Fruit fly (Drosophila melanogaster): ENCODE data around the gene Epg5.

Gene Epg5

DNA sequence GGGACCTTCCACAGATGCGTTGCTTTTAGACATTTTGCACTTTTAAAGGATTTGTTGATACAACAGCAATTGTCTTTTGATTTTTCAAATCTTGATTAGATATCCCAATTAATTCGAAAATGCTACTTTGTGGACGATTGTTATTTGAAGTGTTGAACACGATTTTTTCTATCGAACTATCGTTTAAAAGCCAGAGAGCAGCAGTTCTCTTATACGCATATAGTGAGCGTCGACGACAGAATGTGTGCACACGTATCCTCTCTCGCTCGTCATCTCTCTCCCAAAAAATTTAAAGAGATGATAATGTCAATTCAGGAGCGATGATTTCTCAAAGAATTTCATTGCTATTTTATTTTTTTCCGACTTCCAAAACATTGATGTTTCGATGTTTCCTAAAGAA is 36.2 kb downstream of the Epg5 start, which contains the start of gene CG34283:
Gene CG34283, minus strand, starts transcription at position 101 of the 400 bp plus-strand sequence.
- TF ChIP-seq fkh (GFP tag; optimal IDR thresholded peaks at IDR 0.05) (no peak), CG1621 (tag; optimal IDR thresholded peaks at IDR 0.05) (no peak), Eip78C (GFP tag) (no peak), dsx (GFP tag; optimal IDR thresholded peaks at IDR 0.05; ENCODE audit: poor library complexity, severe bottlenecking) (no peak), CG11762 (GFP tag; optimal IDR thresholded peaks at IDR 0.05; ENCODE audit: insufficient read depth) (no peak), Lpt (GFP tag; optimal IDR thresholded peaks at IDR 0.05) (no peak), Hr38 (GFP tag; optimal IDR thresholded peaks at IDR 0.05) (no peak), Met (GFP tag; optimal IDR thresholded peaks at IDR 0.05) (no peak), Ets21C (GFP tag; optimal IDR thresholded peaks at IDR 0.05) (no peak), Eip93F (GFP tag; optimal IDR thresholded peaks at IDR 0.05) (no peak), salr (GFP tag; optimal IDR thresholded peaks at IDR 0.05) (no peak), achi (GFP tag; optimal IDR thresholded peaks at IDR 0.05) (no peak), CG6808 (GFP tag; optimal IDR thresholded peaks at IDR 0.05) (no peak), CG11294 (GFP tag; IDR thresholded peaks at IDR 0.05) (no peak), CG6792 (GFP tag; optimal IDR thresholded peaks at IDR 0.05) (no peak), topi (GFP tag; optimal IDR thresholded peaks at IDR 0.05) (no peak), CG11902 (GFP tag; optimal IDR thresholded peaks at IDR 0.05) (no peak), spab (GFP tag; optimal IDR thresholded peaks at IDR 0.05) (no peak)

DNA sequence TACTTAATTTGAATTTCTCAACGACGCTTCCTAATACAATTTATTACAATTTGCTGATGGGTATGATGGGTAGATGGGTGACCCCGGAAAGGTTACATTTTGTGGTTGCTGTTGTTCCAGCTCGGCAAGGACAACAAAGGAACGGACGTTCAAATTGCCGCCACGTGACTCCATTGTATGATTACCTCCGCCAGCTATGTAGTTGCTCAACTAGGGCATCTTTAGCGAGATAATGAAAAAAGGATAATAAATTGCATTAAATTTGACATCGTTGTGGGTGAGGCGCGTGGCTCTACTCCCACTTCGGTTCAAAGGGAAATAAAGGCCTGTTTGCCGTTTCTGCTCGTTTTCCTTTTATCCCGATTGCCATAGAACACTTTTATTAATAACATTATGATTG is 37.3 kb downstream of the Epg5 start:
- no peak for TF ChIP-seq dac (GFP tag; optimal IDR thresholded peaks at IDR 0.05)
- TF ChIP-seq CG31627 (GFP tag; optimal IDR thresholded peaks at IDR 0.05), result no peak
- TF ChIP-seq fd59A (GFP tag; optimal IDR thresholded peaks at IDR 0.05), result no peak
- TF ChIP-seq Hr39 (GFP tag; optimal IDR thresholded peaks at IDR 0.05), result no peak
- no peak for TF ChIP-seq Eip93F (GFP tag; optimal IDR thresholded peaks at IDR 0.05)
- TF ChIP-seq CG32006 (GFP tag; optimal IDR thresholded peaks at IDR 0.05), result no peak
- TF ChIP-seq salr (GFP tag; optimal IDR thresholded peaks at IDR 0.05), result no peak
- no peak for TF ChIP-seq CG10669 (GFP tag; optimal IDR thresholded peaks at IDR 0.05)
- no peak for TF ChIP-seq Smox (GFP tag; optimal IDR thresholded peaks at IDR 0.05)
- TF ChIP-seq CG34406 (GFP tag; optimal IDR thresholded peaks at IDR 0.05), result no peak
- TF ChIP-seq OdsH (GFP tag; optimal IDR thresholded peaks at IDR 0.05), result no peak
- no peak for TF ChIP-seq CG3919 (GFP tag; optimal IDR thresholded peaks at IDR 0.05)
- no peak for TF ChIP-seq fkh (GFP tag; optimal IDR thresholded peaks at IDR 0.05)
- no peak for TF ChIP-seq Lpt (GFP tag; optimal IDR thresholded peaks at IDR 0.05)
- no peak for TF ChIP-seq cyc (GFP tag; optimal IDR thresholded peaks at IDR 0.05)
- TF ChIP-seq Ets96B (tag; optimal IDR thresholded peaks at IDR 0.05), result no peak
- no peak for TF ChIP-seq CG15336 (GFP tag; IDR thresholded peaks at IDR 0.05)
- no peak for TF ChIP-seq Met (GFP tag; optimal IDR thresholded peaks at IDR 0.05)
- TF ChIP-seq Eip75B (GFP tag; optimal IDR thresholded peaks at IDR 0.05), result no peak
- TF ChIP-seq CG3032 (tag; optimal IDR thresholded peaks at IDR 0.05), result no peak

DNA sequence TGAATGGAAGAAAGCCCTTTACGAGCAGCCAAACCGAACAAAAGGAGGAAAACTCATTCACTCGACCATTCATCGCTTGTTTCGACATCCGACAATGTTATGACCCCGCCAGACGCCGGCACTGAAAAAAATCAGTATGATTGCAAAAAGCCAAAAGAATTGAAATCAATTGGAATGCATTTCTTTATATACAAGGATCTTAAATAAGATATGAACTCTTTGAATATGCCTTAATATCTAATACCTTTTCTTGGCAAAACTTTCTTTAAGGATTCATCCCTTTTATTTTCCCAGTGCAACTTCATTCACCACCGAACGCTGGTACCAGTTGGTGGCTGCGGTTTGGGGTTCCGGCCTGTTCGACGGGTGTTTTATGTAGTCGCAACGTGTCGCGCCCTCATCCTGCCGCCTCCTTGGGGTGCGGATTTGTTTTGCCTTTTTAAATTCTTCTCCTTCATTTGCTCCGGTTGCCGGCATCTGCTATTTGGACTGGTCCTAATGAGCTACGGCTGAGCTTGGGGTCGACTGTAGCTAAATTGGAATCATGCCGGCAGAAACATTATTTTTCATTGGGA is 38.8 kb downstream of the Epg5 start:
- TF ChIP-seq CG4318 (GFP tag; optimal IDR thresholded peaks at IDR 0.05), result peak; percentile 12
- TF ChIP-seq CG8319 (GFP tag; optimal IDR thresholded peaks at IDR 0.05), result peak; percentile 38
- TF ChIP-seq CG10631 (GFP tag; optimal IDR thresholded peaks at IDR 0.05), result peak; percentile 63
- TF ChIP-seq Hr39 (GFP tag; optimal IDR thresholded peaks at IDR 0.05), result peak; percentile 58
- peak; percentile 69 for TF ChIP-seq Smox (GFP tag; optimal IDR thresholded peaks at IDR 0.05)
- peak; percentile 45 to 74 for TF ChIP-seq ss (GFP tag; optimal IDR thresholded peaks at IDR 0.05)
- TF ChIP-seq CG32006 (GFP tag; optimal IDR thresholded peaks at IDR 0.05), result peak; percentile 49
- no peak for TF ChIP-seq dac (GFP tag; optimal IDR thresholded peaks at IDR 0.05)
- TF ChIP-seq Blimp-1 (GFP tag; optimal IDR thresholded peaks at IDR 0.05), result peak; percentile 19
- peak; percentile 62 for TF ChIP-seq fd59A (GFP tag; optimal IDR thresholded peaks at IDR 0.05)
- no peak for TF ChIP-seq Eip93F (GFP tag; optimal IDR thresholded peaks at IDR 0.05)
- TF ChIP-seq esn (GFP tag; optimal IDR thresholded peaks at IDR 0.05), result no peak
- peak; percentile 52 for TF ChIP-seq CG8632 (GFP tag; optimal IDR thresholded peaks at IDR 0.05)
- TF ChIP-seq CG10669 (GFP tag; optimal IDR thresholded peaks at IDR 0.05), result peak; percentile 69
- TF ChIP-seq Lpt (GFP tag; optimal IDR thresholded peaks at IDR 0.05), result no peak
- peak; percentile 67 for TF ChIP-seq Sox14 (GFP tag; optimal IDR thresholded peaks at IDR 0.05)
- peak; percentile 88 for TF ChIP-seq svp (GFP tag)
- no peak for TF ChIP-seq eg (GFP tag; IDR thresholded peaks at IDR 0.05)
- peak; percentile 70 for TF ChIP-seq spab (GFP tag; optimal IDR thresholded peaks at IDR 0.05)
- peak; percentile 13 for TF ChIP-seq CG6276 (GFP tag; optimal IDR thresholded peaks at IDR 0.05)
- peak; percentile 59 for TF ChIP-seq achi (GFP tag; optimal IDR thresholded peaks at IDR 0.05)
- peak; percentile 70 for TF ChIP-seq dsx (GFP tag; optimal IDR thresholded peaks at IDR 0.05; ENCODE audit: poor library complexity, severe bottlenecking)
- peak; percentile 74 for TF ChIP-seq CG3032 (tag; optimal IDR thresholded peaks at IDR 0.05)
- TF ChIP-seq acj6 (GFP tag; optimal IDR thresholded peaks at IDR 0.05), result peak; percentile 56
- peak; percentile 19 for TF ChIP-seq Sox15 (GFP tag; optimal IDR thresholded peaks at IDR 0.05)
